Worm (Caenorhabditis elegans) whole organism, L1 larva: ENCODE measurements around the gene F42F12.11.

Experiments
- C04F5.9 ChIP-seq: sonication (generic microtip); optimal IDR thresholded peaks from 2 replicates; lab custom pipeline; 2016; ENCODE audit warnings: missing genetic modification characterization, missing compliant biosample characterization
- C34B4.2 ChIP-seq: sonication (generic microtip); optimal IDR thresholded peaks from 2 replicates; lab custom pipeline; 2017; ENCODE audit warnings: mild to moderate bottlenecking, missing genetic modification characterization, missing compliant biosample characterization
- alr-1 ChIP-seq: fragments of 200-800 bp; sonication (Bioruptor generic); optimal IDR thresholded peaks from 2 replicates; lab custom pipeline; 2018; ENCODE audit warnings: borderline replicate concordance, mild to moderate bottlenecking, missing genetic modification characterization, missing compliant biosample characterization
- ama-1 ChIP-seq: fragments of 150-350 bp; optimal IDR thresholded peaks from 2 replicates; lab custom pipeline; 2014
- ceh-8 ChIP-seq: fragments of 200-800 bp; sonication (Bioruptor generic); optimal IDR thresholded peaks from 2 replicates; lab custom pipeline; 2018; ENCODE audit warnings: mild to moderate bottlenecking, missing genetic modification characterization, moderate library complexity, missing compliant biosample characterization
- ceh-88 ChIP-seq: fragments of 200-800 bp; sonication (Bioruptor generic); IDR thresholded peaks from 2 replicates; pipeline ENCODE4 v1.3.6; 2022; ENCODE audit warnings: missing genetic modification characterization, missing compliant biosample characterization
- ceh-90 ChIP-seq: sonication (generic microtip); optimal IDR thresholded peaks from 2 replicates; lab custom pipeline; 2016; ENCODE audit warnings: missing genetic modification characterization, missing compliant biosample characterization
- ces-1 ChIP-seq: fragments of 150-350 bp; optimal IDR thresholded peaks from 2 replicates; lab custom pipeline; 2014; ENCODE audit warnings: missing biosample characterization, missing genetic modification reagents, missing genetic modification characterization
- dpl-1 ChIP-seq, 3 experiments: fragments of 150-350 bp in 2 of 3; sonication (generic microtip) in 1 of 3; optimal IDR thresholded peaks; 2 replicates each; lab custom pipeline; 2014 to 2017; ENCODE audit warnings: missing biosample characterization in 3 of 3, missing genetic modification characterization in 3 of 3, missing genetic modification reagents in 3 of 3
- efl-1 ChIP-seq, 4 experiments: fragments of 150-350 bp; optimal IDR thresholded peaks in 3 of 4; peaks in 1 of 4; 1 replicate in 1 of 4; 2 replicates in 3 of 4; lab custom pipeline; 2014; ENCODE audit warnings: missing biosample characterization in 2 of 4, missing genetic modification characterization in 2 of 4, missing genetic modification reagents in 2 of 4
- efl-3 ChIP-seq: fragments of 200-800 bp; sonication (Bioruptor generic); optimal IDR thresholded peaks from 2 replicates; lab custom pipeline; 2018; ENCODE audit warnings: mild to moderate bottlenecking, missing genetic modification characterization, missing compliant biosample characterization
- egl-13 ChIP-seq: sonication (generic microtip); optimal IDR thresholded peaks from 2 replicates; lab custom pipeline; 2016; ENCODE audit warnings: missing genotype, missing genetic modification reagents, missing genetic modification characterization, missing compliant biosample characterization
- elt-3 ChIP-seq, 6 experiments: fragments of 150-350 bp in 1 of 6; sonication (generic microtip); optimal IDR thresholded peaks; 2 replicates each; lab custom pipeline; 2017 to 2018; ENCODE audit warnings: missing biosample characterization in 6 of 6, missing genetic modification characterization in 6 of 6, inconsistent platforms in 1 of 6
- fkh-10 ChIP-seq: sonication (generic microtip); optimal IDR thresholded peaks from 2 replicates; lab custom pipeline; 2017; ENCODE audit warnings: missing biosample characterization, missing genetic modification reagents, missing genetic modification characterization
- fos-1 ChIP-seq: fragments of 150-350 bp; optimal IDR thresholded peaks from 2 replicates; lab custom pipeline; 2014; ENCODE audit warnings: missing biosample characterization, missing genetic modification characterization
- hlh-4 ChIP-seq: sonication (generic microtip); optimal IDR thresholded peaks from 2 replicates; lab custom pipeline; 2016; ENCODE audit warnings: mild to moderate bottlenecking, missing genetic modification characterization, missing compliant biosample characterization
- irx-1 ChIP-seq: sonication (generic microtip); optimal IDR thresholded peaks from 2 replicates; lab custom pipeline; 2016; ENCODE audit warnings: missing genetic modification characterization, missing compliant biosample characterization
- isw-1 ChIP-seq: fragments of 200-800 bp; sonication (Bioruptor generic); IDR thresholded peaks from 2 replicates; pipeline ENCODE4 v1.3.6; 2022; ENCODE audit warnings: missing genetic modification characterization, missing compliant biosample characterization
- jun-1 ChIP-seq: fragments of 150-350 bp; optimal IDR thresholded peaks from 2 replicates; lab custom pipeline; 2014; ENCODE audit warnings: missing biosample characterization, missing genetic modification reagents, missing genetic modification characterization
- lin-13 ChIP-seq: fragments of 150-350 bp; optimal IDR thresholded peaks from 2 replicates; lab custom pipeline; 2014; ENCODE audit warnings: missing biosample characterization, missing genetic modification reagents, missing genetic modification characterization
- lin-14 ChIP-seq: fragments of 200-800 bp; sonication (Bioruptor generic); optimal IDR thresholded peaks from 2 replicates; lab custom pipeline; 2018; ENCODE audit warnings: mild to moderate bottlenecking, missing genetic modification characterization, moderate library complexity, missing compliant biosample characterization
- lin-15B ChIP-seq: fragments of 150-350 bp; sonication (generic microtip); optimal IDR thresholded peaks from 3 replicates; lab custom pipeline; 2014; ENCODE audit warnings: missing biosample characterization, missing genetic modification characterization
- lin-35 ChIP-seq, 2 experiments: fragments of 150-350 bp; optimal IDR thresholded peaks; 2 replicates each; lab custom pipeline; 2014; ENCODE audit warnings: missing biosample characterization in 2 of 2, missing genetic modification characterization in 2 of 2, missing genetic modification reagents in 2 of 2
- lin-39 ChIP-seq: fragments of 150-350 bp; optimal IDR thresholded peaks from 2 replicates; lab custom pipeline; 2014; ENCODE audit warnings: missing biosample characterization, missing genetic modification reagents, missing genetic modification characterization
- lir-3 ChIP-seq: sonication (generic microtip); optimal IDR thresholded peaks from 2 replicates; lab custom pipeline; 2016; ENCODE audit warnings: mild to moderate bottlenecking, missing genetic modification characterization, moderate library complexity, missing compliant biosample characterization; ENCODE audit not compliant: poor library complexity
- lsy-2 ChIP-seq, 2 experiments: fragments of 150-350 bp; optimal IDR thresholded peaks; 2 replicates each; lab custom pipeline; 2014; ENCODE audit warnings: missing biosample characterization in 2 of 2, missing genetic modification characterization in 2 of 2
- mab-9 ChIP-seq: fragments of 200-800 bp; sonication (Bioruptor generic); IDR thresholded peaks from 2 replicates; pipeline ENCODE4 v1.3.6; 2022; ENCODE audit warnings: missing genetic modification reagents, missing genetic modification characterization, missing compliant biosample characterization
- mdl-1 ChIP-seq, 2 experiments: fragments of 150-350 bp; optimal IDR thresholded peaks; 2 replicates each; lab custom pipeline; 2014 to 2017; ENCODE audit warnings: missing biosample characterization in 2 of 2, missing genetic modification characterization in 2 of 2, inconsistent platforms in 1 of 2
- mep-1 ChIP-seq: fragments of 150-350 bp; optimal IDR thresholded peaks from 2 replicates; lab custom pipeline; 2014; ENCODE audit warnings: missing biosample characterization, missing genetic modification characterization
- nhr-11 ChIP-seq: fragments of 150-350 bp; optimal IDR thresholded peaks from 2 replicates; lab custom pipeline; 2014; ENCODE audit warnings: missing biosample characterization, missing genetic modification characterization
- nhr-12 ChIP-seq: sonication (generic microtip); optimal IDR thresholded peaks from 2 replicates; lab custom pipeline; 2017; ENCODE audit warnings: missing biosample characterization, missing genetic modification characterization
- nhr-28 ChIP-seq: fragments of 150-350 bp; optimal IDR thresholded peaks from 2 replicates; lab custom pipeline; 2014; ENCODE audit warnings: missing biosample characterization, missing genetic modification characterization
- nhr-47 ChIP-seq: sonication (generic microtip); optimal IDR thresholded peaks from 2 replicates; lab custom pipeline; 2016; ENCODE audit warnings: mild to moderate bottlenecking, missing genetic modification characterization, moderate library complexity, missing compliant biosample characterization
- nhr-76 ChIP-seq: sonication (generic microtip); optimal IDR thresholded peaks from 2 replicates; lab custom pipeline; 2017; ENCODE audit warnings: missing biosample characterization, missing genetic modification characterization
- nhr-77 ChIP-seq: fragments of 150-350 bp; optimal IDR thresholded peaks from 2 replicates; lab custom pipeline; 2014; ENCODE audit warnings: missing biosample characterization, missing genetic modification characterization
- nhr-85 ChIP-seq: sonication (generic microtip); peaks from one replicate; lab custom pipeline; 2016; ENCODE audit warnings: missing genetic modification characterization, inconsistent platforms, missing compliant biosample characterization
- nhr-90 ChIP-seq: sonication (generic microtip); optimal IDR thresholded peaks from 2 replicates; lab custom pipeline; 2016; ENCODE audit warnings: mild to moderate bottlenecking, missing genetic modification characterization, missing compliant biosample characterization; ENCODE audit not compliant: poor library complexity
- pag-3 ChIP-seq: sonication (generic microtip); optimal IDR thresholded peaks from 2 replicates; lab custom pipeline; 2017; ENCODE audit warnings: missing genetic modification characterization, mild to moderate bottlenecking, missing compliant biosample characterization, antibody characterized with exemption, borderline replicate concordance; ENCODE audit not compliant: insufficient read depth
- pax-3 ChIP-seq: fragments of 200-800 bp; sonication (Bioruptor generic); optimal IDR thresholded peaks from 2 replicates; lab custom pipeline; 2018; ENCODE audit warnings: mild to moderate bottlenecking, missing genetic modification characterization, moderate library complexity, missing compliant biosample characterization
- pqm-1 ChIP-seq: sonication (generic microtip); optimal IDR thresholded peaks from 3 replicates; lab custom pipeline; 2017; ENCODE audit warnings: missing biosample characterization, missing genetic modification characterization
- skn-1 ChIP-seq: fragments of 150-350 bp; optimal IDR thresholded peaks from 2 replicates; lab custom pipeline; 2014; ENCODE audit warnings: missing biosample characterization, missing genetic modification characterization
- snpc-4 ChIP-seq: fragments of 150-350 bp; optimal IDR thresholded peaks from 2 replicates; lab custom pipeline; 2014; ENCODE audit warnings: missing biosample characterization, missing genetic modification characterization
- snu-23 ChIP-seq: sonication (generic microtip); optimal IDR thresholded peaks from 2 replicates; lab custom pipeline; 2016; ENCODE audit warnings: missing genetic modification characterization, missing compliant biosample characterization
- sox-4 ChIP-seq: sonication (generic microtip); optimal IDR thresholded peaks from 2 replicates; lab custom pipeline; 2016; ENCODE audit warnings: missing genetic modification characterization, missing compliant biosample characterization
- sptf-1 ChIP-seq: fragments of 150-350 bp; optimal IDR thresholded peaks from 2 replicates; lab custom pipeline; 2014; ENCODE audit warnings: missing biosample characterization, missing genetic modification characterization
- sup-37 ChIP-seq: fragments of 200-800 bp; sonication (Bioruptor generic); optimal IDR thresholded peaks from 2 replicates; lab custom pipeline; 2018; ENCODE audit warnings: mild to moderate bottlenecking, missing genetic modification characterization, missing compliant biosample characterization
- tlp-1 ChIP-seq: fragments of 150-350 bp; optimal IDR thresholded peaks from 2 replicates; lab custom pipeline; 2014; ENCODE audit warnings: missing biosample characterization, missing genetic modification characterization
- unc-98 ChIP-seq: fragments of 200-800 bp; sonication (Bioruptor generic); IDR thresholded peaks from 2 replicates; pipeline ENCODE4 v1.3.6; 2022; ENCODE audit warnings: missing genetic modification characterization, missing compliant biosample characterization
- xbp-1 ChIP-seq: sonication (generic microtip); optimal IDR thresholded peaks from 2 replicates; lab custom pipeline; 2016; ENCODE audit warnings: missing genetic modification characterization, missing compliant biosample characterization
- zag-1 ChIP-seq: fragments of 150-350 bp; optimal IDR thresholded peaks from 2 replicates; lab custom pipeline; 2014; ENCODE audit warnings: missing biosample characterization, missing genetic modification characterization
- zip-4 ChIP-seq: fragments of 200-800 bp; sonication (Bioruptor generic); optimal IDR thresholded peaks from 2 replicates; lab custom pipeline; 2018; ENCODE audit warnings: mild to moderate bottlenecking, missing genetic modification characterization, moderate library complexity, missing compliant biosample characterization
- ztf-4 ChIP-seq: fragments of 150-350 bp; optimal IDR thresholded peaks from 2 replicates; lab custom pipeline; 2014; ENCODE audit warnings: missing biosample characterization, missing genetic modification characterization

F42F12.11 gene

DNA sequence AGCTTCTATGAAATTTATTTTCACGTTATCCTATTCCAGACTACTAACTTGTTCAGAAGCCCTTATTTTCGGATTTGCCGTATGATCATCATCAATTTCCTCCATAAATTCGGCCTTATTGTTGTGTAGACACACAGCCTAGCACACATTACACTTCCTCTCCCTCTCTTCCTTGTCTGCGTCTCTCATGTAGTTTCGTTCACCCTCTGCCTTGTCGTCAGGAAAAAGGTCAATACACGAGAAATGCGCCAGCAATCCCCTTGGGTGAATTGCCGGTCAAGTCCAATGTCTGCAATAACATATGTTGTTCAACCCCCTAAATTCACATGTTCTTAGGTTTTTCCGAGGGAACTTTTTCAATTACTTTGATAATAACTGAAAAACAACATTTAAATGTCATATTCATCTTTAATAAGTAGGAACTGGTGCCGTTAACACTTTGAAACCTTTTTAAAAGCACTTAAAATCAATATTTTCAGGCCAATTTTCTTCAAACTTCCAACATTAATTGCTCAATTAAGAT lies 47.0 kb downstream of the F42F12.11 start, which contains the start of gene F17E5.2 (continued):
- no peak for TF ChIP-seq pag-3 (tag; lab: Kevin White, UChicago)
- peak; percentile 91 for TF ChIP-seq fos-1 (tag; lab: Kevin White, UChicago)
- TF ChIP-seq mab-9 = peak; percentile 65; the same call in 1 of the 2 replicates
- TF ChIP-seq tlp-1 (tag; lab: Kevin White, UChicago) = no peak
- TF ChIP-seq C34B4.2 (tag; lab: Kevin White, UChicago) = no peak
- TF ChIP-seq pqm-1 = no peak
- TF ChIP-seq elt-3 (tag; optimal IDR thresholded peaks at IDR 0.05; lab: Kevin White, UChicago) = peak in 4 of 6 experiments; percentile 69 to 85 (median 78)
- peak; percentile 86 for TF ChIP-seq nhr-77
- peak; percentile 77 for TF ChIP-seq lir-3 (tag; lab: Kevin White, UChicago)
- no peak for TF ChIP-seq ces-1 (GFP tag; lab: Kevin White, UChicago)
- peak; percentile 95 for TF ChIP-seq nhr-47 (tag; lab: Kevin White, UChicago)
- peak; percentile 92 to 94 for TF ChIP-seq lsy-2 (tag; optimal IDR thresholded peaks at IDR 0.05; lab: Kevin White, UChicago)
- no peak for TF ChIP-seq nhr-12
- peak; percentile 82 to 83 for TF ChIP-seq efl-1 (optimal IDR thresholded peaks at IDR 0.05; lab: Kevin White, UChicago)
- TF ChIP-seq efl-1 (GFP tag; optimal IDR thresholded peaks at IDR 0.05 in 1 of 2; lab: Kevin White, UChicago) = peak; percentile 70 to 97
- no peak for TF ChIP-seq efl-3
- peak; percentile 73 for TF ChIP-seq nhr-11 (tag; lab: Kevin White, UChicago)
- peak; percentile 83 for TF ChIP-seq lin-39
- peak; percentile 90 for TF ChIP-seq irx-1 (tag; lab: Kevin White, UChicago)
- TF ChIP-seq pax-3 (tag; lab: Kevin White, UChicago) = peak; percentile 74
- peak; percentile 79 for TF ChIP-seq zip-4
- no peak for TF ChIP-seq nhr-76 (tag; lab: Kevin White, UChicago)
- TF ChIP-seq lin-15B = peak; percentile 46
- peak; percentile 74 for TF ChIP-seq sox-4
- TF ChIP-seq zag-1 (tag; lab: Kevin White, UChicago) = peak; percentile 78
- peak; percentile 99 for TF ChIP-seq mep-1
- TF ChIP-seq sup-37 = peak; percentile 85
- TF ChIP-seq dpl-1 (GFP tag; optimal IDR thresholded peaks at IDR 0.05; lab: Kevin White, UChicago) = peak; percentile 68 to 81 (median 78)
- TF ChIP-seq xbp-1 (tag; lab: Kevin White, UChicago) = peak; percentile 93
- peak; percentile 95 for TF ChIP-seq ztf-4 (tag; lab: Kevin White, UChicago)
- TF ChIP-seq ceh-90 (tag; lab: Kevin White, UChicago) = no peak
- peak; percentile 95 for TF ChIP-seq fkh-10 (GFP tag; lab: Kevin White, UChicago)
- peak; percentile 91 for TF ChIP-seq nhr-90
- TF ChIP-seq egl-13 (tag; lab: Kevin White, UChicago) = peak; percentile 91
- TF ChIP-seq ama-1 (lab: Kevin White, UChicago) = no peak
- TF ChIP-seq jun-1 (tag; lab: Kevin White, UChicago) = peak; percentile 93
- peak; percentile 84 to 92 for TF ChIP-seq lin-35 (GFP tag; optimal IDR thresholded peaks at IDR 0.05; lab: Kevin White, UChicago)
- TF ChIP-seq lin-14 (GFP tag; lab: Kevin White, UChicago) = peak; percentile 98
- no peak for TF ChIP-seq nhr-28 (tag; lab: Kevin White, UChicago)
- TF ChIP-seq nhr-85 = peak; percentile 95
- no peak for TF ChIP-seq hlh-4
- peak; percentile 80 for TF ChIP-seq isw-1
- TF ChIP-seq mdl-1 (tag; optimal IDR thresholded peaks at IDR 0.05; lab: Kevin White, UChicago) = peak in 1 of 2 experiments; percentile 94
- no peak for TF ChIP-seq sptf-1 (tag; lab: Kevin White, UChicago)
- peak; percentile 66 for TF ChIP-seq ceh-88 (GFP tag; lab: Robert Waterston, UW)
- peak; percentile 92 for TF ChIP-seq lin-13 (GFP tag; lab: Kevin White, UChicago)
- TF ChIP-seq ceh-8 = peak; percentile 46
- no peak for TF ChIP-seq alr-1
- peak; percentile 91 for TF ChIP-seq skn-1 (tag; lab: Kevin White, UChicago)
- no peak for TF ChIP-seq unc-98 (GFP tag; lab: Robert Waterston, UW)
- peak; percentile 65 for TF ChIP-seq C04F5.9 (tag; lab: Kevin White, UChicago)
- peak; percentile 85 for TF ChIP-seq snpc-4 (tag; lab: Kevin White, UChicago)
- TF ChIP-seq snu-23 = peak; percentile 98
